Worm (Caenorhabditis elegans) whole organism, L3 larva: ENCODE results near the gene F47B8.10.

Experiments
- R02D3.7 ChIP-seq: fragments of 150-350 bp; optimal IDR thresholded peaks from 2 replicates; lab custom pipeline; 2014; ENCODE audit warnings: missing biosample characterization, missing genetic modification characterization
- ceh-16 ChIP-seq: sonication (generic microtip); optimal IDR thresholded peaks from 2 replicates; lab custom pipeline; 2017; ENCODE audit warnings: missing biosample characterization, missing genetic modification characterization
- ceh-82 ChIP-seq: fragments of 150-350 bp; optimal IDR thresholded peaks from 2 replicates; lab custom pipeline; 2014; ENCODE audit warnings: missing biosample characterization, missing genetic modification characterization
- nhr-11 ChIP-seq: fragments of 150-350 bp; optimal IDR thresholded peaks from 2 replicates; lab custom pipeline; 2014; ENCODE audit warnings: missing biosample characterization, missing genetic modification characterization
- nhr-12 ChIP-seq: fragments of 150-350 bp; optimal IDR thresholded peaks from 2 replicates; lab custom pipeline; 2014; ENCODE audit warnings: missing biosample characterization, missing genetic modification characterization
- nhr-237 ChIP-seq: fragments of 150-350 bp; optimal IDR thresholded peaks from 2 replicates; lab custom pipeline; 2014; ENCODE audit warnings: missing biosample characterization, missing genetic modification characterization
- nhr-28 ChIP-seq: fragments of 150-350 bp; optimal IDR thresholded peaks from 2 replicates; lab custom pipeline; 2014; ENCODE audit warnings: missing biosample characterization, missing genetic modification characterization
- nhr-43 ChIP-seq: sonication (generic microtip); optimal IDR thresholded peaks from 2 replicates; lab custom pipeline; 2016; ENCODE audit warnings: mild to moderate bottlenecking, missing genetic modification characterization, missing compliant biosample characterization; ENCODE audit not compliant: poor library complexity, severe bottlenecking
- unc-62 ChIP-seq: fragments of 150-350 bp; sonication (generic microtip); optimal IDR thresholded peaks from 4 replicates; lab custom pipeline; 2014; ENCODE audit warnings: missing biosample characterization, missing genetic modification reagents, missing genetic modification characterization
- ztf-11 ChIP-seq: fragments of 150-350 bp; optimal IDR thresholded peaks from 2 replicates; lab custom pipeline; 2014; ENCODE audit warnings: missing biosample characterization, missing genetic modification characterization
- ztf-4 ChIP-seq: fragments of 150-350 bp; optimal IDR thresholded peaks from 2 replicates; lab custom pipeline; 2014; ENCODE audit warnings: missing biosample characterization, missing genetic modification characterization

- TF ChIP-seq nhr-12 (tag; lab: Kevin White, UChicago) = no peak
- TF ChIP-seq nhr-11 (tag; lab: Kevin White, UChicago) = no peak
- TF ChIP-seq ztf-11 (tag; lab: Kevin White, UChicago) = no peak
- no peak for TF ChIP-seq nhr-43
- TF ChIP-seq unc-62 (GFP tag; lab: Kevin White, UChicago) = no peak
- no peak for TF ChIP-seq ceh-16 (tag; lab: Kevin White, UChicago)
- TF ChIP-seq nhr-28 (tag; lab: Kevin White, UChicago) = no peak
- TF ChIP-seq R02D3.7 (tag; lab: Kevin White, UChicago) = no peak
- TF ChIP-seq ztf-4 = no peak
- TF ChIP-seq nhr-237 (tag; lab: Kevin White, UChicago) = no peak
- no peak for TF ChIP-seq ceh-82 (tag; lab: Kevin White, UChicago)
These were observed 9.9 kb downstream of the F47B8.10 start, which contains the start of gene vha-13 for ce11 chrV:14351629-14352028.
